Worm (Caenorhabditis elegans) whole organism, L2 larva: Measurements from ENCODE around the gene C06B3.6.

Experiments
- aly-2 ChIP-seq: fragments of 150-350 bp; optimal IDR thresholded peaks from 2 replicates; lab custom pipeline; 2014; ENCODE audit warnings: missing biosample characterization, missing genetic modification characterization
- egl-27 ChIP-seq: sonication (generic microtip); optimal IDR thresholded peaks from 3 replicates; lab custom pipeline; 2017; ENCODE audit warnings: missing biosample characterization, missing genetic modification reagents, missing genetic modification characterization
- elt-1 ChIP-seq: fragments of 150-350 bp; optimal IDR thresholded peaks from 2 replicates; lab custom pipeline; 2014; ENCODE audit warnings: missing biosample characterization, missing genetic modification characterization
- lin-13 ChIP-seq: fragments of 150-350 bp; optimal IDR thresholded peaks from 2 replicates; lab custom pipeline; 2014; ENCODE audit warnings: missing biosample characterization, missing genetic modification reagents, missing genetic modification characterization
- nhr-11 ChIP-seq: fragments of 150-350 bp; optimal IDR thresholded peaks from 2 replicates; lab custom pipeline; 2014; ENCODE audit warnings: missing biosample characterization, missing genetic modification characterization
- nhr-12 ChIP-seq: fragments of 150-350 bp; optimal IDR thresholded peaks from 2 replicates; lab custom pipeline; 2014; ENCODE audit warnings: missing biosample characterization, missing genetic modification characterization
- nhr-237 ChIP-seq: fragments of 150-350 bp; optimal IDR thresholded peaks from 2 replicates; lab custom pipeline; 2014; ENCODE audit warnings: missing biosample characterization, missing genetic modification characterization
- unc-62 ChIP-seq: fragments of 150-350 bp; optimal IDR thresholded peaks from 2 replicates; lab custom pipeline; 2014; ENCODE audit warnings: missing biosample characterization, missing genetic modification reagents, missing genetic modification characterization

DNA sequence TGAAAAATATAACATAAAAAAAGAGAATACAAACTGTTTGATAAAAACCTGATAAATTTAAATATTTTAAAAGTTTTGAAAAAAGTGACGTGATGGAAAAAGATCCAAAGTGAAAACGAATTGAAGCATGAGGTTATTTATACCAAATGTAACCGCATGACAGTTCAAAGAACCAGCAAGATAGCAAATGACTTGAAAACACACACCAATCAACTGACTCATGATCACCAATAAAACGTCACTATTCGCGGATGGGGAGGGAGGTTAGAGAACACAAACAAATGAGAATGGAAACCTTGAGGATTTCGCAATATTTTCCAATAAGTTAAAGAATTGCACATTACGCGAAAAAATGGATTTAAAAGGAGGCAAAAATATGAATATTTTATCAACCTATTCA is 633 bp upstream of the C06B3.6 start, which contains the start of gene C06B3.7:
- TF ChIP-seq aly-2 (tag; lab: Kevin White, UChicago) (no peak), nhr-12 (tag; lab: Kevin White, UChicago) (no peak), lin-13 (peak; percentile 47), elt-1 (tag; lab: Kevin White, UChicago) (no peak), unc-62 (no peak), nhr-11 (tag; lab: Kevin White, UChicago) (no peak), nhr-237 (tag; lab: Kevin White, UChicago) (no peak), egl-27 (tag; lab: Kevin White, UChicago) (peak; percentile 45)
